Worm (Caenorhabditis elegans): ENCODE results near the gene tag-10.

Gene tag-10

ce11 chrII:13677927-13678326 lies 45.5 kb downstream of the tag-10 start:
- TF ChIP-seq unc-62 (GFP tag; optimal IDR thresholded peaks at IDR 0.05) = no peak

- no peak for TF ChIP-seq unc-62 (GFP tag; optimal IDR thresholded peaks at IDR 0.05)
Observed at ce11 chrII:13678555-13679119, 46.3 kb downstream of the tag-10 start.

ce11 chrII:13679775-13680320 lies 47.5 kb downstream of the tag-10 start:
- no peak for TF ChIP-seq unc-62 (GFP tag; optimal IDR thresholded peaks at IDR 0.05)

ce11 chrII:13681063-13681462 lies 48.7 kb downstream of the tag-10 start:
- no peak for TF ChIP-seq unc-62 (GFP tag; optimal IDR thresholded peaks at IDR 0.05)

- TF ChIP-seq unc-62 (GFP tag; optimal IDR thresholded peaks at IDR 0.05) = no peak
Observed at ce11 chrII:13685581-13685980, 53.2 kb downstream of the tag-10 start.
